Worm (Caenorhabditis elegans): ENCODE measurements around the gene spe-26.
A peak's percentile ranks its signal among the peaks of the same experiment; 100 is the strongest.

spe-26 gene

DNA sequence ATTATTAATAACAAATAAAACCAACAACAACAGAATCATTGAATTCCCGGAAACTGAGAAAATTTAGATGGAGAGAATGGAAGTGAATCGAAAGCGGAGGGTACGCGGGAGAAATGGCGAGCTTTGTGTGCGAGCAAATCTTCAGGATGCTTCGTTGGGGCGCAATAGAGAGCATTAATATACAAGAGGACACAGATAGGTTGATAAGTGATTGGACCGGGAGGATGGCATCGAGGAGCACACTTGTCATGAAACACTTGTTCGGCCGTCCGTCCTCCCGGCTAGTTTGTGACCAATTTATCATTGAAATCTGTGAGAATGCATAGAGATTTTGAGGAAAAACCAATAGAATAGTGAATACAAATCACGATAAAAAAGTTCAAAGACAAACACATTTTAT is 30.5 kb upstream of the spe-26 start:
- no peak for TF ChIP-seq ceh-2 (tag; optimal IDR thresholded peaks at IDR 0.05)
- no peak for TF ChIP-seq che-1 (tag; optimal IDR thresholded peaks at IDR 0.05)
- TF ChIP-seq ceh-30 (tag; optimal IDR thresholded peaks at IDR 0.05): no peak
- TF ChIP-seq ceh-9 (tag; optimal IDR thresholded peaks at IDR 0.05): no peak
- TF ChIP-seq gmeb-2 (tag; optimal IDR thresholded peaks at IDR 0.05): no peak
- peak; percentile 9 for TF ChIP-seq nfya-1 (tag; optimal IDR thresholded peaks at IDR 0.05)
- no peak for TF ChIP-seq K09A11.1 (tag; optimal IDR thresholded peaks at IDR 0.05; ENCODE audit: insufficient read depth)
- no peak for TF ChIP-seq syd-9 (tag; optimal IDR thresholded peaks at IDR 0.05)
- TF ChIP-seq ceh-24 (tag; optimal IDR thresholded peaks at IDR 0.05): no peak
- TF ChIP-seq rnt-1 (tag; optimal IDR thresholded peaks at IDR 0.05): peak; percentile 12
- TF ChIP-seq Y22D7AL.16 (tag; optimal IDR thresholded peaks at IDR 0.05): no peak
- no peak for TF ChIP-seq nhr-11 (tag; optimal IDR thresholded peaks at IDR 0.05)
- no peak for TF ChIP-seq ref-2 (tag; optimal IDR thresholded peaks at IDR 0.05)

DNA sequence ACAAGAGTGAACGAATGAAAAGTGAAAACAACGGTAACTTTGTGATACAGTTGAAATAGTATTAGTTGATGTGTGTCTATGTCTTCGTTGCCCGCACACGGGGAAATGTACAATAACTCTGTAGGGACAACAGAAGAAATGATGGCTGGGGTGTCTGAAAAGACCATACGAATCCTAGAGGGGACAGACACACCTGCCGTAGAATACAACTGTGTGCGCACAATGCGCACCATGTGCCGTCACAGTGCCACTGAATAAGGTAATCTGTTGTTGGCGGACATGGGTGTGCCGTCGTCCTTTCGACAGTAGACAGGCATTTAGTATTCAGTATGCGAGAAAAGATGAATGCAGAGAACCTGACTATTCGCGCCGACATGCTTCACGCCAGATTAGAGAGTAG is 29.5 kb upstream of the spe-26 start:
- TF ChIP-seq fax-1 (tag; optimal IDR thresholded peaks at IDR 0.05): no peak
- no peak for TF ChIP-seq ref-2 (tag; optimal IDR thresholded peaks at IDR 0.05)
- TF ChIP-seq fkh-10 (GFP tag; optimal IDR thresholded peaks at IDR 0.05): no peak
- no peak for TF ChIP-seq odd-2 (tag; optimal IDR thresholded peaks at IDR 0.05)
- TF ChIP-seq ceh-48 (tag; optimal IDR thresholded peaks at IDR 0.05): no peak
- TF ChIP-seq ceh-30 (tag; optimal IDR thresholded peaks at IDR 0.05): no peak
- no peak for TF ChIP-seq ttx-3 (tag; optimal IDR thresholded peaks at IDR 0.05)
- no peak for TF ChIP-seq elt-2 (tag; optimal IDR thresholded peaks at IDR 0.05)
- no peak for TF ChIP-seq syd-9 (tag; optimal IDR thresholded peaks at IDR 0.05)
- TF ChIP-seq ceh-24 (tag; optimal IDR thresholded peaks at IDR 0.05): no peak
- no peak for TF ChIP-seq nhr-11 (tag; optimal IDR thresholded peaks at IDR 0.05)
- no peak for TF ChIP-seq ceh-22 (tag; optimal IDR thresholded peaks at IDR 0.05)
- no peak for TF ChIP-seq madf-2 (tag; optimal IDR thresholded peaks at IDR 0.05)
- TF ChIP-seq che-1 (tag; optimal IDR thresholded peaks at IDR 0.05): no peak
- TF ChIP-seq ceh-9 (tag; optimal IDR thresholded peaks at IDR 0.05): no peak
- TF ChIP-seq ceh-14 (tag; optimal IDR thresholded peaks at IDR 0.05): no peak
- TF ChIP-seq C08G9.2 (tag; optimal IDR thresholded peaks at IDR 0.05): no peak
- no peak for TF ChIP-seq C38D4.7 (GFP tag; optimal IDR thresholded peaks at IDR 0.05)

DNA sequence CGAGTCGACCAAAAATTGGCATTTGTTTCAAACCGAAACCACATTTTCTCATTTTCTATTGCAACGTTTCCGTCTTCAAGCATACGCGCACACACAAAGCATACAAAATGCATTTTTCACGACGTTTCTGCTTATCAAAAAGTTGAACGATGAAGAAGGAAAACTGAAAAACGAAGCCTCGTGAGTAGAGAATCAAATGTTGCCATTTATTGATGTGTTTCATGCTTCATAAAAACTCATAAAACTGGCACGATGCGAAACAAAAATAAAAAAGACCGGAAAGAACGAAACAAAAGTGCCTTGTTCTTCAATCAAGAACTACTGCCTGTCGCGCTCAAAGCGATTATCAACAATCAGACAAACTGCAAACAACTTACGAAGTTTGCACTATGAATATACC is 28.7 kb upstream of the spe-26 start:
- TF ChIP-seq K09A11.1 (tag; optimal IDR thresholded peaks at IDR 0.05; ENCODE audit: insufficient read depth): no peak
- no peak for TF ChIP-seq pha-2 (tag; optimal IDR thresholded peaks at IDR 0.05)
- no peak for TF ChIP-seq pax-1 (tag; optimal IDR thresholded peaks at IDR 0.05)
- no peak for TF ChIP-seq nhr-232 (tag; optimal IDR thresholded peaks at IDR 0.05)
- TF ChIP-seq pros-1 (tag; optimal IDR thresholded peaks at IDR 0.05): no peak
- no peak for TF ChIP-seq ceh-22 (tag; optimal IDR thresholded peaks at IDR 0.05)
- no peak for TF ChIP-seq unc-55 (GFP tag; optimal IDR thresholded peaks at IDR 0.05)
- no peak for TF ChIP-seq C08G9.2 (tag; optimal IDR thresholded peaks at IDR 0.05)
- TF ChIP-seq hlh-8 (tag; optimal IDR thresholded peaks at IDR 0.05): no peak
- TF ChIP-seq dve-1 (tag; optimal IDR thresholded peaks at IDR 0.05): no peak
- TF ChIP-seq che-1 (tag; optimal IDR thresholded peaks at IDR 0.05): no peak
- no peak for TF ChIP-seq pat-9 (tag; optimal IDR thresholded peaks at IDR 0.05)
- TF ChIP-seq ref-2 (tag; optimal IDR thresholded peaks at IDR 0.05): no peak
- TF ChIP-seq ceh-6 (GFP tag; optimal IDR thresholded peaks at IDR 0.05): no peak
- TF ChIP-seq odd-2 (tag; optimal IDR thresholded peaks at IDR 0.05): no peak
- no peak for TF ChIP-seq F13H6.1 (tag; optimal IDR thresholded peaks at IDR 0.05)
- TF ChIP-seq hlh-6 (tag; optimal IDR thresholded peaks at IDR 0.05): no peak
- TF ChIP-seq rnt-1 (tag; optimal IDR thresholded peaks at IDR 0.05): no peak
- no peak for TF ChIP-seq unc-86 (tag; optimal IDR thresholded peaks at IDR 0.05)

DNA sequence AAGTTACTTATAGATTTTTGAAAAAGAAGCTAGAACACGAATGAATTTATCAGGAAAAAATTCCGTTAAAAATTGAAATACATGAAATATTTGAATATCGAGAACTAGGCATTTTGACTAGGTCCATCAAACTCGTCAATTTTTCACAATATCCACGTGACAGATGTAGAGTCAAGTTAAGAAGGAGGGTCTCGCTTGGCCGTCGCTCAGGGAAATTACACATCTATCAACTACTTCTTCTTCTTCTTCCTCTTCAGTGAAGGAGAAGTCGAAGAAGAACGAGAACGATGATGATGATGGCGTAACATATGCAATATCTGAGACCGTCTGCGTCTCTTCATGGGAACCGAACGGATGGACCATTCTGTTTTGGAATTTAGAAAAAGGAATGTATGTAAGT is 28.2 kb upstream of the spe-26 start:
- TF ChIP-seq sox-4 (tag; optimal IDR thresholded peaks at IDR 0.05) (no peak), unc-55 (GFP tag; optimal IDR thresholded peaks at IDR 0.05) (peak; percentile 84)

All from whole organism, late embryonic.